Worm (Caenorhabditis elegans) whole organism, L4 larva: ENCODE data around the gene gyf-1.

Source experiments
- D1046.2 ChIP-seq: fragments of 200-800 bp; sonication (Bioruptor generic); IDR thresholded peaks from 2 replicates; pipeline ENCODE4 v1.3.6; 2022; ENCODE audit warnings: missing genetic modification characterization, missing compliant biosample characterization
- T20F7.1 ChIP-seq: fragments of 200-800 bp; sonication (Bioruptor generic); optimal IDR thresholded peaks from 2 replicates; lab custom pipeline; 2018; ENCODE audit warnings: mild to moderate bottlenecking, missing genetic modification characterization, missing compliant biosample characterization
- Y75B8A.6 ChIP-seq: fragments of 200-800 bp; sonication (Bioruptor generic); IDR thresholded peaks from 2 replicates; pipeline ENCODE4 v1.3.6; 2022; ENCODE audit warnings: missing genetic modification reagents, missing genetic modification characterization, missing compliant biosample characterization
- ZK337.2 ChIP-seq: fragments of 200-800 bp; sonication (Bioruptor generic); IDR thresholded peaks from 2 replicates; pipeline ENCODE4 v1.3.6; 2022; ENCODE audit warnings: missing genetic modification reagents, missing genetic modification characterization, missing compliant biosample characterization
- ZK546.5 ChIP-seq, 2 experiments: sonication (generic microtip); optimal IDR thresholded peaks; 2 replicates each; lab custom pipeline; 2017; ENCODE audit warnings: missing biosample characterization in 2 of 2, missing genetic modification characterization in 2 of 2
- aha-1 ChIP-seq: fragments of 150-350 bp; peaks from one replicate; lab custom pipeline; 2014; ENCODE audit warnings: missing biosample characterization, missing genetic modification characterization
- ama-1 ChIP-seq: fragments of 150-350 bp; optimal IDR thresholded peaks from 2 replicates; lab custom pipeline; 2014; ENCODE audit warnings: inconsistent platforms, mixed read lengths
- ceh-20 ChIP-seq: fragments of 200-800 bp; sonication (Bioruptor generic); IDR thresholded peaks from 2 replicates; pipeline ENCODE4 v1.3.6; 2022; ENCODE audit warnings: missing genetic modification reagents, missing genetic modification characterization, missing compliant biosample characterization
- ces-1 ChIP-seq: fragments of 150-350 bp; sonication (generic microtip); optimal IDR thresholded peaks from 4 replicates; lab custom pipeline; 2014; ENCODE audit warnings: missing biosample characterization, missing genetic modification reagents, missing genetic modification characterization
- ctbp-1 ChIP-seq: fragments of 200-800 bp; sonication (Bioruptor generic); IDR thresholded peaks from 2 replicates; pipeline ENCODE4 v1.3.6; 2022; ENCODE audit warnings: missing genetic modification reagents, missing genetic modification characterization, missing compliant biosample characterization
- daf-8 ChIP-seq: fragments of 200-800 bp; sonication (Bioruptor generic); IDR thresholded peaks from 2 replicates; pipeline ENCODE4 v1.3.6; 2022; ENCODE audit warnings: missing genetic modification characterization, missing compliant biosample characterization
- egl-43 ChIP-seq: fragments of 200-800 bp; sonication (Bioruptor generic); IDR thresholded peaks from 2 replicates; pipeline ENCODE4 v1.3.6; 2022; ENCODE audit warnings: missing genetic modification reagents, missing genetic modification characterization, missing compliant biosample characterization
- fkh-10 ChIP-seq: fragments of 150-350 bp; optimal IDR thresholded peaks from 2 replicates; lab custom pipeline; 2014; ENCODE audit warnings: missing biosample characterization, missing genetic modification reagents, missing genetic modification characterization
- hlh-11 ChIP-seq: fragments of 200-800 bp; sonication (Bioruptor generic); optimal IDR thresholded peaks from 2 replicates; lab custom pipeline; 2018; ENCODE audit warnings: mild to moderate bottlenecking, missing genetic modification characterization, missing compliant biosample characterization
- hlh-30 ChIP-seq: sonication (generic microtip); optimal IDR thresholded peaks from 2 replicates; lab custom pipeline; 2017; ENCODE audit warnings: antibody characterized with exemption, mild to moderate bottlenecking, missing genetic modification characterization, missing compliant biosample characterization; ENCODE audit not compliant: insufficient read depth
- hmg-1.1 ChIP-seq: fragments of 200-800 bp; sonication (Bioruptor generic); IDR thresholded peaks from 2 replicates; pipeline ENCODE4 v1.3.6; 2022; ENCODE audit warnings: missing genetic modification reagents, missing genetic modification characterization, missing compliant biosample characterization
- lsy-2 ChIP-seq, 2 experiments: fragments of 150-350 bp in 1 of 2; sonication (generic microtip) in 1 of 2; optimal IDR thresholded peaks; 2 replicates each; lab custom pipeline; 2014 to 2017; ENCODE audit warnings: missing biosample characterization in 2 of 2, missing genetic modification characterization in 2 of 2
- mdl-1 ChIP-seq, 2 experiments: fragments of 150-350 bp in 1 of 2; sonication (generic microtip) in 1 of 2; optimal IDR thresholded peaks; 2 replicates each; lab custom pipeline; 2014 to 2017; ENCODE audit warnings: missing biosample characterization in 2 of 2, missing genetic modification characterization in 2 of 2
- mep-1 ChIP-seq: fragments of 150-350 bp; sonication (generic microtip); optimal IDR thresholded peaks from 3 replicates; lab custom pipeline; 2014; ENCODE audit warnings: missing biosample characterization, missing genetic modification characterization
- mes-2 ChIP-seq: sonication (generic microtip); optimal IDR thresholded peaks from 2 replicates; lab custom pipeline; 2016; ENCODE audit warnings: missing genotype, mild to moderate bottlenecking, missing genetic modification characterization, missing compliant biosample characterization; ENCODE audit not compliant: poor library complexity, severe bottlenecking
- mxl-3 ChIP-seq: fragments of 200-800 bp; sonication (Bioruptor generic); optimal IDR thresholded peaks from 2 replicates; lab custom pipeline; 2018; ENCODE audit warnings: mild to moderate bottlenecking, missing genetic modification characterization, missing compliant biosample characterization
- nhr-11 ChIP-seq: fragments of 150-350 bp; optimal IDR thresholded peaks from 2 replicates; lab custom pipeline; 2014; ENCODE audit warnings: missing biosample characterization, missing genetic modification characterization
- nhr-25 ChIP-seq: sonication (generic microtip); optimal IDR thresholded peaks from 2 replicates; lab custom pipeline; 2017; ENCODE audit warnings: missing genetic modification characterization, mild to moderate bottlenecking, missing compliant biosample characterization, antibody characterized with exemption, moderate library complexity, borderline replicate concordance; ENCODE audit not compliant: insufficient read depth
- nhr-28 ChIP-seq: fragments of 150-350 bp; optimal IDR thresholded peaks from 2 replicates; lab custom pipeline; 2014; ENCODE audit warnings: missing biosample characterization, missing genetic modification characterization
- nhr-41 ChIP-seq: fragments of 200-800 bp; sonication (Bioruptor generic); IDR thresholded peaks from 2 replicates; pipeline ENCODE4 v1.3.6; 2022; ENCODE audit warnings: missing genetic modification reagents, missing genetic modification characterization, missing compliant biosample characterization
- nhr-42 ChIP-seq: fragments of 200-800 bp; sonication (Bioruptor generic); IDR thresholded peaks from 2 replicates; pipeline ENCODE4 v1.3.6; 2022; ENCODE audit warnings: missing genetic modification characterization, missing compliant biosample characterization
- nhr-48 ChIP-seq: sonication (generic microtip); optimal IDR thresholded peaks from 2 replicates; lab custom pipeline; 2016; ENCODE audit warnings: mild to moderate bottlenecking, missing genetic modification characterization, missing compliant biosample characterization
- rbr-2 ChIP-seq: sonication (generic microtip); optimal IDR thresholded peaks from 2 replicates; lab custom pipeline; 2016; ENCODE audit warnings: missing genotype, missing genetic modification characterization, missing compliant biosample characterization
- set-16 ChIP-seq: fragments of 200-800 bp; sonication (Bioruptor generic); IDR thresholded peaks from 2 replicates; pipeline ENCODE4 v1.3.6; 2022; ENCODE audit warnings: missing genetic modification reagents, missing genetic modification characterization, missing compliant biosample characterization
- snpc-4 ChIP-seq: fragments of 150-350 bp; optimal IDR thresholded peaks from 2 replicates; lab custom pipeline; 2014; ENCODE audit warnings: missing biosample characterization, missing genetic modification characterization
- tag-97 ChIP-seq: fragments of 200-800 bp; sonication (Bioruptor generic); IDR thresholded peaks from 2 replicates; pipeline ENCODE4 v1.3.6; 2022; ENCODE audit warnings: missing genetic modification characterization, missing compliant biosample characterization
- tra-1 ChIP-seq: fragments of 200-800 bp; sonication (Bioruptor generic); IDR thresholded peaks from 2 replicates; pipeline ENCODE4 v1.3.6; 2022; ENCODE audit warnings: missing genetic modification reagents, missing genetic modification characterization, missing compliant biosample characterization
- unc-62 ChIP-seq, 3 experiments: fragments of 150-350 bp in 1 of 3; sonication (generic microtip); optimal IDR thresholded peaks in 2 of 3; peaks in 1 of 3; 1 replicate in 1 of 3; 2 replicates in 2 of 3; lab custom pipeline; 2014 to 2017; ENCODE audit warnings: missing biosample characterization in 3 of 3, missing genetic modification characterization in 3 of 3, missing genetic modification reagents in 3 of 3, missing genotype in 1 of 3

Gene gyf-1

DNA sequence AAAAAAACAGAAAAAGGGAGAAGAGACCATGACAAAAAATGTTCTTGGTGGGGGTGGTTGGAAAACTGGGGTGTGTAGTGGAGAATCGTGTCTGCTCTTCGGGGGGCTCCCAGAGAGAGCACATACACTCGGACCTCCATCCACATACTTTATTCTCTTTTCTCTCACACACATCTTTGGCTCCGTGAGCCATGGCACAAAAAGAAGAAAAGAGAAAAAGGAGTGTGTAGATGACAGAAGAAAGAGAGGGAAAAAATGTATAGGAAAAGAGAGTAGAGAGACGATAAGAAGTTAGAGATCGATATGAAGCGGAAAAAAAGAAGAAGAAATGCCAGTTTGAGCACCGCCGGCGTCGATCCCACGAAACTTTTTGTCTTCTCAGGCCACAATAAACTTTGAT is 24.9 kb downstream of the gyf-1 start:
- peak; percentile 77 for TF ChIP-seq mep-1 (tag; lab: Kevin White, UChicago)
- peak; percentile 59; the same call in 1 of the 2 replicates for TF ChIP-seq ceh-20 (GFP tag; lab: Robert Waterston, UW)
- peak; percentile 54 for TF ChIP-seq hmg-1.1
- TF ChIP-seq lsy-2 (tag; optimal IDR thresholded peaks at IDR 0.05; lab: Kevin White, UChicago): peak in 1 of 2 experiments; percentile 53
- TF ChIP-seq ctbp-1 (GFP tag; lab: Robert Waterston, UW): peak; percentile 62
- TF ChIP-seq unc-62 (GFP tag; optimal IDR thresholded peaks at IDR 0.05 in 1 of 2; lab: Kevin White, UChicago): peak in 1 of 2 experiments; percentile 97
- no peak for TF ChIP-seq unc-62 (tag; optimal IDR thresholded peaks at IDR 0.05; lab: Kevin White, UChicago)
- TF ChIP-seq tra-1 (GFP tag; lab: Robert Waterston, UW): peak; percentile 35; the same call in 1 of the 2 replicates
- TF ChIP-seq snpc-4 (tag; lab: Kevin White, UChicago): no peak
- TF ChIP-seq nhr-41 (GFP tag; lab: Robert Waterston, UW): no peak
- 0 out of 2 replicates have a peak, but pooled peaks have one; percentile 12 for TF ChIP-seq ZK337.2
- no peak for TF ChIP-seq mes-2 (tag; lab: Kevin White, UChicago)
- TF ChIP-seq nhr-25 (tag; lab: Kevin White, UChicago): no peak
- no peak for TF ChIP-seq nhr-42 (GFP tag; lab: Robert Waterston, UW)
- TF ChIP-seq daf-8: no peak
- TF ChIP-seq nhr-11 (tag; lab: Kevin White, UChicago): peak; percentile 47
- TF ChIP-seq rbr-2 (tag; lab: Kevin White, UChicago): peak; percentile 25
- TF ChIP-seq Y75B8A.6: no peak
- no peak for TF ChIP-seq tag-97
- TF ChIP-seq, all 104 proteins: peak for 10

ce11 chrII:6709680-6710079 is 25.6 kb downstream of the gyf-1 start:
- no peak for TF ChIP-seq nhr-48 (tag; lab: Kevin White, UChicago)
- TF ChIP-seq fkh-10 (GFP tag; lab: Kevin White, UChicago): peak; percentile 69
- TF ChIP-seq ces-1 (GFP tag; lab: Kevin White, UChicago): peak; percentile 49
- no peak for TF ChIP-seq set-16
- no peak for TF ChIP-seq aha-1 (tag; lab: Kevin White, UChicago)
- TF ChIP-seq ctbp-1 (GFP tag; lab: Robert Waterston, UW): peak; percentile 59; the same call in 1 of the 2 replicates

- TF ChIP-seq egl-43 (GFP tag; lab: Robert Waterston, UW) (0 out of 2 replicates have a peak, but pooled peaks have one; percentile 3), set-16 (peak; percentile 74; the same call in 1 of the 2 replicates), aha-1 (tag; lab: Kevin White, UChicago) (peak; percentile 11), ama-1 (lab: Kevin White, UChicago) (no peak)
Measured at ce11 chrII:6710596-6710995, 26.6 kb downstream of the gyf-1 start.

ce11 chrII:6712177-6712981 is 28.3 kb downstream of the gyf-1 start, which contains the start of the genes dpy-10 and T14B4.19:
TSS of gene dpy-10 (minus strand) at chrII:6712227.
TSS of gene T14B4.19 (minus strand) at chrII:6712931.
- peak; percentile 44 for TF ChIP-seq nhr-28 (tag; lab: Kevin White, UChicago)
- TF ChIP-seq hlh-30 (tag; lab: Kevin White, UChicago): peak; percentile 41
- no peak for TF ChIP-seq mep-1 (tag; lab: Kevin White, UChicago)
- no peak for TF ChIP-seq ZK546.5 (tag; optimal IDR thresholded peaks at IDR 0.05; lab: Kevin White, UChicago)
- TF ChIP-seq D1046.2 (GFP tag; lab: Robert Waterston, UW): no peak
- peak; percentile 3 for TF ChIP-seq aha-1 (tag; lab: Kevin White, UChicago)
- peak; percentile 61 for TF ChIP-seq hlh-11 (tag; lab: Kevin White, UChicago)
- TF ChIP-seq lsy-2 (tag; optimal IDR thresholded peaks at IDR 0.05; lab: Kevin White, UChicago): peak in 1 of 2 experiments; percentile 37
- peak in 1 of 2 experiments; percentile 27 for TF ChIP-seq mdl-1 (tag; optimal IDR thresholded peaks at IDR 0.05; lab: Kevin White, UChicago)
- TF ChIP-seq ceh-20 (GFP tag; lab: Robert Waterston, UW): no peak
- no peak for TF ChIP-seq T20F7.1 (GFP tag; lab: Kevin White, UChicago)
- peak; percentile 73 for TF ChIP-seq mxl-3
- TF ChIP-seq nhr-48 (tag; lab: Kevin White, UChicago): no peak
